Worm (Caenorhabditis elegans) whole organism, midembryonic: ENCODE measurements around the gene grsp-3.

Experiments
- T22C8.4 ChIP-seq: fragments of 200-800 bp; sonication (Bioruptor generic); IDR thresholded peaks from 2 replicates; pipeline ENCODE4 v1.3.6; 2022; ENCODE audit warnings: missing genetic modification characterization, missing compliant biosample characterization
- cog-1 ChIP-seq: sonication (generic microtip); optimal IDR thresholded peaks from 2 replicates; lab custom pipeline; 2016; ENCODE audit warnings: missing genetic modification characterization, missing compliant biosample characterization
- flt-1 ChIP-seq: fragments of 200-800 bp; sonication (Bioruptor generic); IDR thresholded peaks from 2 replicates; pipeline ENCODE4 v1.3.6; 2022; ENCODE audit warnings: missing genetic modification characterization, missing compliant biosample characterization
- klf-2 ChIP-seq: fragments of 200-800 bp; sonication (Bioruptor generic); conservative IDR thresholded peaks from 2 replicates; pipeline ENCODE4 v1.3.6; 2022; ENCODE audit warnings: missing genetic modification reagents, missing genetic modification characterization, missing compliant biosample characterization
- ref-1 ChIP-seq: fragments of 200-800 bp; sonication (Bioruptor generic); conservative IDR thresholded peaks from 2 replicates; pipeline ENCODE4 v1.3.6; 2022; ENCODE audit warnings: missing genetic modification reagents, missing genetic modification characterization, missing compliant biosample characterization
- tab-1 ChIP-seq: fragments of 200-800 bp; sonication (Bioruptor generic); IDR thresholded peaks from 2 replicates; pipeline ENCODE4 v1.3.6; 2022; ENCODE audit warnings: missing genetic modification characterization, missing compliant biosample characterization
- ztf-23 ChIP-seq: fragments of 200-800 bp; sonication (Bioruptor generic); IDR thresholded peaks from 2 replicates; pipeline ENCODE4 v1.3.6; 2022; ENCODE audit warnings: missing genetic modification reagents, missing genetic modification characterization, missing compliant biosample characterization
- ztf-29 ChIP-seq: fragments of 200-800 bp; sonication (Bioruptor generic); IDR thresholded peaks from 2 replicates; pipeline ENCODE4 v1.3.6; 2022; ENCODE audit warnings: missing genetic modification reagents, missing genetic modification characterization, missing compliant biosample characterization

- TF ChIP-seq cog-1 (tag; lab: Kevin White, UChicago), result no peak
- no peak for TF ChIP-seq T22C8.4 (GFP tag; lab: Robert Waterston, UW)
- no peak for TF ChIP-seq ref-1 (GFP tag; lab: Robert Waterston, UW)
- no peak for TF ChIP-seq flt-1 (GFP tag; lab: Robert Waterston, UW)
- TF ChIP-seq klf-2 (GFP tag; lab: Robert Waterston, UW), result no peak
- TF ChIP-seq ztf-23 (GFP tag; lab: Robert Waterston, UW), result no peak
- TF ChIP-seq tab-1 (GFP tag; lab: Robert Waterston, UW), result no peak
- TF ChIP-seq ztf-29, result no peak
These were observed 34.3 kb downstream of the grsp-3 start for ce11 chrIV:7097450-7097849.
